Fruit fly (Drosophila melanogaster): ENCODE data around the gene nis.

Gene nis

DNA sequence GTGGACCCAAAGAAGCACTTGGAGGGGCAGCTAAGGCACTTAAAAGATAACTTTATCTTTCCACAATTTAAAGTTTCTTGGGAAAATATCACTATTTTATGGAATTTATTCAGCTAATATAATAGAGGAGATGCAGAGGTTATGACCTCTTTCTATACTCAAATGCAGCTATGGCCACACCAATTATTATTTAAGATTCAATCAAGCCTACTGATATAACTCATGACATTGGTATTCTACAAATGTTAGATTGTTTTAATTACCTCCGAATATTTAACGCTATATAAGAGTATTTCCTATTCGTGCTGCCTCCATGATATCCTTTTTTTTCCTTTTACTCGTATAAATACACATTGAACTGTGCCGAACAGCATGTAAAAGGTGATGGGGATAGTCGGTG, 12.9 kb downstream of the nis start:
- TF ChIP-seq EcR (GFP tag; optimal IDR thresholded peaks at IDR 0.05) (no peak), pan (optimal IDR thresholded peaks at IDR 0.05) (no peak), usp (GFP tag; optimal IDR thresholded peaks at IDR 0.05) (no peak), psq (optimal IDR thresholded peaks at IDR 0.05) (no peak), Dll (optimal IDR thresholded peaks at IDR 0.05) (no peak), CG8478 (optimal IDR thresholded peaks at IDR 0.05) (no peak)

DNA sequence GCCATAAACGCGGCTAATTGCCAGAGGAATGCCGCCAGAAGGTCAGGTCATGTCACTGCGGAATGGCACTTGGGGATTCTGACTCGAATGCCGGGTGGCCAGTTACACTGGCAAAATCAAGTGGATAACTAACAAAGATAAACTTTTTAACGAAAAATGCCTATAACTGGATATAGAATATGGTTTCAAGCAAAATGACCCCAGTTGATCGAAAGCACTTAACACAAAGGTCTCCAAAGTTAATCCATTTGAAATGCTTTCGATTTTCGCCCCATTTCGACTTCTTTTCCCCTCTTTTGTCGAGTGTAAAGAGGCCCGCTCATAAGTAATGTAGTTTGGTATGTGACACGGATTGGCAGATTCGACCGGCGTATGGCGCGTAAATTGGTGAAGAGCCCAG, 18.3 kb downstream of the nis start:
- TF ChIP-seq EcR (GFP tag; optimal IDR thresholded peaks at IDR 0.05) (no peak), pan (optimal IDR thresholded peaks at IDR 0.05) (no peak)

DNA sequence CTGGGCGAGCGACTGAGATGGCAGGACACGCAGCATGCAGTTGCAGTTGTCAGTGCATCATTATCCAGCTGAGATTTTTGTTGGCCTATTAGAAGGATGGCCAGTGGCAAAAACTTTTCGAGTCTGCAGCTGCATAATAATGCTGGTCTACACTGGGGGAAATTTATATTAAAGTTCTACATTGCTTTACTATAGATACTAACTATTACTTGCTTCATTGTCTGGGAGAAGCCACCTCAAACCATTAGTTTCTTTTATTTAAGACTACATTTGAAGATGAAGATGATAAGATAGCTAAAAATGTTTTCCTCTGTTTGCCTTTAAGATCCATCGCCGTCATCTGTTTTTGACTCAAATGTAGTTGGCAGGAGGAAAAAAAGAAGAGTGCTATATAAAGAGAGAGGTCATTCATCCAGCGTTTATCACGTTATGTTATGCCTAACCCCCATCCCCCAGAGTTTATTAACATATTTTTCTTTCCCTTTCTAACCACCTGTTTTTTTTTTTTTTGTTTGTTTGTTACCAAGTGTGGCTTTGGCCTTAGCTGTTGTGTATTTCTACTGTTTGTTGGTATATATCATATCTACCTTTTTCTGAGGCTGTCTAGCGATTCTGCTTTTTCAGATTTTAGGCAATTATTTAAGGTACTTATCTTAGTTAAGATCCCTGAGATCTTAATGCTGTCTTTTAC, 27.0 kb downstream of the nis start:
- TF ChIP-seq EcR (GFP tag; optimal IDR thresholded peaks at IDR 0.05) (peak in 1 of 2 experiments; percentile 1), psq (optimal IDR thresholded peaks at IDR 0.05) (no peak), pan (optimal IDR thresholded peaks at IDR 0.05) (no peak)

DNA sequence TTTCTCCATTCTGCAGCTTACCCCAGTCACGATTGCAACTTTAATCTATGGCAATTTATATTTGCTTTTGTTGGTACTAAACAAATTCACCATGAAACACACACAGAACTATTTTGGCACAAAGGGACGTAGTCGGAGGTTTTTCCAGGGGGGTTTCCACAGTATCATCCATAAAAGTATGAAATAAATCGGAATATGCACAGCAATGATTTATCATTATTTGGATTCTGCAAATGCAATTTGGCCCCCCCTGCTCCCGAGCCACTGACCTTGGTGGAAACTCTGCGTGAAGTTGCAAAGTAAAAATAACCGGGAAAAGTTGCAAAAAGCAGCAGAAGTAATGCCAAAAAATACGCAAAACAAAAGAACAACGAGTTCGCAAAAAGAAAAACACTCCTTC, 29.0 kb downstream of the nis start:
- TF ChIP-seq usp (GFP tag; optimal IDR thresholded peaks at IDR 0.05) (no peak), pan (optimal IDR thresholded peaks at IDR 0.05) (no peak), psq (optimal IDR thresholded peaks at IDR 0.05) (no peak), EcR (GFP tag; optimal IDR thresholded peaks at IDR 0.05) (no peak), Dll (optimal IDR thresholded peaks at IDR 0.05) (no peak), CG8478 (optimal IDR thresholded peaks at IDR 0.05) (no peak)

DNA sequence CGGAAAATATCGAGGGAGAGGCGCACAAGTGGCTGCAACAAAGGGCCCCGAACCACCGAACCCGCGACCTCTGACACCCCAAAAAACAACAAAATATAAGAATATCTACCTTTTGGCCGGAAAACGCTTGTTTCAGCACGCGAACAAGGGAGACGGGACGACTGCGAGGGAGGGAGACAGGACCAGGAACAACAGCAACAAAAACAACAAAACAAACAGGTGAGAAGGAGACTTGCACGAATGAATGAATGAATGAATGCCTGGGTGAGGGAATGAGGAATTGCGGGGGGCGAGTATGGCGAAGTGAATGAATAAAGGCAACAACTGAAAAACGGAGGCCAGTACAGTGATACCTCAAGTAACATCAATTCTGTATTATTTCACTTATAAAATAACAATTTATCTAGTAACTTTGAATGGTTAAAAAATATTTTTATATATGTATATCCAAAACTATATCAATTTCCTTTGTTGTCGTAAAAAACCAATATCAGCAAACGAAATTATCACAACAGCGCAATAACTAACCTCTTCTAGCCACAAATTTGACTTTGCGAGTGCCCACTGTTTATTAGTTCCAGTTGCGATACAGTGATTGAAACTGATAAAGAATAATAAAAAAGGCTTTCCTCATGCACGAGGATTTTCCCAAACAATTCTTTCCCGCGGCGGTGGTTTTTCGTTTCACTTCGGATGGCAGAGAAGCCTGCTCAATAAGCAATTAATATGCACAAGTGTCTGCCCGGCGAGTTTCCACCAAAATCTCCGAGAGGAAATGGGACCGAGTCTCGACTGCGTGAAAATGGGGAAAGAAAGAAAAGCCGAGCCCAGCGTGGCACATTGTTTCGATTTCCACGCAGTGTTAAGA, 30.0 kb downstream of the nis start:
- no peak for TF ChIP-seq pan (optimal IDR thresholded peaks at IDR 0.05)
- TF ChIP-seq psq (optimal IDR thresholded peaks at IDR 0.05), result no peak
- TF ChIP-seq usp (GFP tag; optimal IDR thresholded peaks at IDR 0.05), result no peak
- TF ChIP-seq EcR (GFP tag; optimal IDR thresholded peaks at IDR 0.05), result no peak
- TF ChIP-seq CG8478 (optimal IDR thresholded peaks at IDR 0.05), result no peak
- TF ChIP-seq Dll (optimal IDR thresholded peaks at IDR 0.05), result no peak

DNA sequence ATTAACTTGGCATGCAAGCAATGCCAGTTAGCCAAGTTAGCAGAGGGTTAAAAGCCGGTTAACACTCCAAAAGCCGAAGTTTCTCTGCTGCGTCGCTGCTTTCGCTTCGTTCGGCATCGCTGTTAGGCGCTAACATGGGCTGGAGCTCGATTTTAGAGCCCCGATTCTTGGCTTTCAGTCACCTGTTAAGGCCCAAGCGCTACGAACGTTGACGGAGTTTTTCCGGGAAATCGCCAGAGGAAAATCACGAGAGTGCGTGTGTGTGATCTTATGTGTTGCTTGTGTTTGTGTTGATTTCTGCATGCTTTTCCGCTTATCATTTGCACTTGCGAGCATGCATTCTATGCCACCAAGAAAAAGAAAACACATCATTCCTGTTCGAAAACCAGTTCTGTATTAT, 32.0 kb downstream of the nis start, which contains the start of gene haf:
haf (plus strand) TSS at position 176 of the 400 bp plus-strand sequence.
- TF ChIP-seq Dll (optimal IDR thresholded peaks at IDR 0.05), result no peak
- TF ChIP-seq usp (GFP tag; optimal IDR thresholded peaks at IDR 0.05), result no peak
- TF ChIP-seq EcR (GFP tag; optimal IDR thresholded peaks at IDR 0.05), result no peak
- no peak for TF ChIP-seq pan (optimal IDR thresholded peaks at IDR 0.05)
- no peak for TF ChIP-seq psq (optimal IDR thresholded peaks at IDR 0.05)

DNA sequence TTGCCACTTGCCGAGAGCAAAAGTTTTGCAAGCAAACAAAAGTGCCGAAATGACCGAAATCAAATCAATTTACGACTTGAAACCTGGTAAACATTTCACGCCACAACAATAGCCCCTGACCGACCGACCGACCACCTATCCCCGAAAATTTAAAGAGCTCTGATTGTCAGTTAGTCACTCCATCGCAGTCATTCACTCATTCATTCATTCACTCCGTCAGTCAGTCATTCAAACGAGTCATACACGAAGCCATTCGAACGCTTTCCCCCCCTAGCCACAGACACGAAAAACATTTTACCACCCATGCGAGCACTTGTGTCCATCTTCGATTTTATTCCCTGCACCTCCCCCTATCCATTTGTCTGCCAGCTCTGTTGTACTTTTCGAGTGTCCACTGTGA, 39.1 kb downstream of the nis start:
- TF ChIP-seq Dll (optimal IDR thresholded peaks at IDR 0.05) (no peak), CG8478 (optimal IDR thresholded peaks at IDR 0.05) (no peak), psq (optimal IDR thresholded peaks at IDR 0.05) (no peak), usp (GFP tag; optimal IDR thresholded peaks at IDR 0.05) (no peak), EcR (GFP tag; optimal IDR thresholded peaks at IDR 0.05) (no peak), pan (optimal IDR thresholded peaks at IDR 0.05) (no peak)

DNA sequence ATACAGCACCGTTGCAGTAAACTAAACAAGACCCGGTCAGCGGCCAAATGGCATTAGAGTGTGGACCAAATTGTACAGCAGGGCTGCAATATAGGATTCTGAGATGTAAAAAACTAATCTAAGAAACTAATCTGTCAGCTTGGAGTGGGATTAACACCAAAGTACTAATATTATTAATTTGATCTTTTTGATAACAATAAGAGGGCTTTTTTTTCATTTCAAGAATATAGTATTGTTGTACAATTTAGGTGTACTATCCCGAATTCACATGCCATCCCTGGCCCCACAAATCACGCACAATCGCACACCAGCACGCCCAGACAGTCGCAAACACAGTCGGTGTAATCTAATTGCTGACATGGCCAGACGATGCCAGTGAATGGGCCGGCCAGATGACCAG, 48.8 kb downstream of the nis start:
- no peak for TF ChIP-seq CG8478 (optimal IDR thresholded peaks at IDR 0.05)
- TF ChIP-seq Dll (optimal IDR thresholded peaks at IDR 0.05), result no peak
- TF ChIP-seq pan (optimal IDR thresholded peaks at IDR 0.05), result no peak
- no peak for TF ChIP-seq EcR (GFP tag; optimal IDR thresholded peaks at IDR 0.05)
- TF ChIP-seq psq (optimal IDR thresholded peaks at IDR 0.05), result no peak
- no peak for TF ChIP-seq usp (GFP tag; optimal IDR thresholded peaks at IDR 0.05)

DNA sequence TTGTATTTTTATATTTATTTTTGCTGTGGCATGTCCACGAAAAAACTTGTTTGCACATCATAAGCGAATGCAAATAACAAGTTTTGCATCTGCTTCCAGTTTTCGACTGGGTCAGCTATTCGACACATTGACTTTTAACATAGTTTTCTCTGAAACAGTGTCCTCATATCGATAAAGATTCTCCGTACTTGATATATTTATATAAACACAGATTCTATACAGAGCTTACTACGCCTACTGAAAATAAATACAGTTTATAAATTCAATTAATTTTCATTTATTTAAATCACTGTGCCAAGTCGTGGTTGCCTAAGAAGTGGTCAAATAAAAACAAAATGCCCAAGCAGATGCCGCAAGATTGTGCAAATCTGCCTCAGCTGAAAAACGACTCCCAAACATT, 51.7 kb downstream of the nis start:
- TF ChIP-seq CG8478 (optimal IDR thresholded peaks at IDR 0.05) (no peak), psq (optimal IDR thresholded peaks at IDR 0.05) (no peak), EcR (GFP tag; optimal IDR thresholded peaks at IDR 0.05) (no peak), pan (optimal IDR thresholded peaks at IDR 0.05) (no peak), usp (GFP tag; optimal IDR thresholded peaks at IDR 0.05) (no peak), Dll (optimal IDR thresholded peaks at IDR 0.05) (no peak)

Data from whole organism.